Worm (Caenorhabditis elegans): ENCODE results near the gene C39E9.12.
A peak's percentile ranks its signal among the peaks of the same experiment; 100 is the strongest.

C39E9.12 gene

DNA sequence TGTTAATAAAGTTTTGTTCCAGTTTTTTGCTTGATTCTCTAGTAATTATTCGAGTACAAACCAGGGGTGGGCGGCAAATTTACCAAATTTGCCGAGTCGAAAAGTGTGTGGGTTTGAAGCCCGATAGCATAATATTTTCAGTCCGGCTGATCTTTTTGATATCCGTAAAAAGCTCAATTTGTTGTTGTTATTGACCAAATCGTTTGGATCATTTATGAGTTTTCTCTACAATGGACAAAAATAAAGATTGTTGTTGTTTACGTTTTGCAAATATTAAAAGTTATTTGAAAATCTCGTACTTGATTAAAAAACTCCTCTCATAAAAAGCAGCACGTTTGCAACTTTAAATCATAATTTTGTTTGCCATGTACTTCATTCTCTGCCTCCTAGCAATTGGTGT lies 37.8 kb upstream of the C39E9.12 start, which contains the start of gene scl-1:
scl-1 (plus strand) TSS at position 301 of the 400 bp plus-strand sequence.
- TF ChIP-seq pax-3 (tag; optimal IDR thresholded peaks at IDR 0.05), result no peak
- no peak for TF ChIP-seq aly-2 (tag; optimal IDR thresholded peaks at IDR 0.05)
- TF ChIP-seq lin-15B (tag; optimal IDR thresholded peaks at IDR 0.05), result no peak
- TF ChIP-seq snu-23 (GFP tag; optimal IDR thresholded peaks at IDR 0.05), result no peak
- no peak for TF ChIP-seq C34B4.2 (tag; optimal IDR thresholded peaks at IDR 0.05)
- no peak for TF ChIP-seq nhr-19 (GFP tag; conservative IDR thresholded peaks at IDR 0.05)
- no peak for TF ChIP-seq dsc-1 (tag; optimal IDR thresholded peaks at IDR 0.05)
- TF ChIP-seq nhr-47 (tag; optimal IDR thresholded peaks at IDR 0.05), result no peak
- no peak for TF ChIP-seq jun-1 (tag; optimal IDR thresholded peaks at IDR 0.05)
- no peak for TF ChIP-seq dpl-1 (GFP tag; optimal IDR thresholded peaks at IDR 0.05)

DNA sequence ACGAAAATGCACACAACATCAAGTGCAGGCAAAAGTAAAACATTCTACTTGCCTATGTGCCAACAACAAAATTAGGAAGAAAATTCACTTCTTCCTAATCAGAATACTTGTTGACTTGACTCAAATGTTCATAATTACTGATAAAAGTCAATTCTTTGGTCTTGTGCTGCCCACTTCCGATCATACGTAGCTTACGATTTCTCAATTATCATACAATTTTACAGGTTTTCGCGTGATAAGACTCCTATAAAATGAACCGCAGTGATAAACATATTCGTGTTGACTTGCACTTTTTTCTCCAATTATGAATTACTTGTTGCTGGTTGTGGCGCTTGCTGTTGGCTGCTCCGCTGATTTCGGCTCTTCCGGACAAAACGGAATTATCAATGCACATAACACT lies 36.4 kb upstream of the C39E9.12 start, which contains the start of gene scl-2:
scl-2 (plus strand) TSS at position 293 of the 400 bp plus-strand sequence.
- TF ChIP-seq lin-14 (GFP tag; optimal IDR thresholded peaks at IDR 0.05) (no peak), tlp-1 (tag; optimal IDR thresholded peaks at IDR 0.05) (peak; percentile 68), elt-2 (tag; optimal IDR thresholded peaks at IDR 0.05) (peak; percentile 99), blmp-1 (tag; optimal IDR thresholded peaks at IDR 0.05) (no peak), lin-39 (tag; optimal IDR thresholded peaks at IDR 0.05) (no peak), ama-1 (optimal IDR thresholded peaks at IDR 0.05) (no peak), jun-1 (tag; optimal IDR thresholded peaks at IDR 0.05) (peak; percentile 80), aly-2 (tag; optimal IDR thresholded peaks at IDR 0.05) (no peak), egl-13 (tag; optimal IDR thresholded peaks at IDR 0.05) (no peak), efl-1 (optimal IDR thresholded peaks at IDR 0.05) (no peak), efl-1 (GFP tag; optimal IDR thresholded peaks at IDR 0.05 in 1 of 2) (peak in 1 of 2 experiments; percentile 35), lin-35 (GFP tag; optimal IDR thresholded peaks at IDR 0.05) (peak in 1 of 2 experiments; percentile 36), dsc-1 (tag; optimal IDR thresholded peaks at IDR 0.05) (no peak), mdl-1 (tag; optimal IDR thresholded peaks at IDR 0.05) (peak in 1 of 2 experiments; percentile 0)

DNA sequence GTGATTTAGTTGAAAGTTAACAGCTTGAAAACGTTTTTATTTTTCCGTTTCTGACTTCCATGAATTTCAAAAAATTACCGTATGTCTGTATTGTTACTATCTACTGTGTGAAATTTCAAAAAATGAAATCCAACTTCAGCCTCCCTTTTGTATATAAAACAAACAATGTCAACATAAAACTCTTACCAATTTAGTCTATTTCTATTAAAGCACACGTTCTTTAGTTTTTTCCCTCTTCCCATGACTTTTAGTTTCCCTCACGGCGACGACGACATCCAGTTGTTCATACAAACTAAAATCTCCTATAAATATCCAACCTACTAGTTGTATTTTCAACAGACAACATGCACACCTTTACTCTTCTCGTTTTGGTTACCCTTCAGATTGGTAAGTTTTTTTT lies 34.5 kb upstream of the C39E9.12 start, which contains the start of gene scl-3:
scl-3 (plus strand) TSS at position 301 of the 400 bp plus-strand sequence.
- TF ChIP-seq ceh-82 (tag; optimal IDR thresholded peaks at IDR 0.05), result no peak
- TF ChIP-seq ces-1 (GFP tag; optimal IDR thresholded peaks at IDR 0.05), result no peak
- TF ChIP-seq sup-37 (GFP tag; optimal IDR thresholded peaks at IDR 0.05), result no peak
- TF ChIP-seq hpl-2 (GFP tag; optimal IDR thresholded peaks at IDR 0.05), result no peak
- no peak for TF ChIP-seq nhr-85 (tag)
- TF ChIP-seq lin-13 (GFP tag; optimal IDR thresholded peaks at IDR 0.05), result no peak
- no peak for TF ChIP-seq F16B12.6 (tag; optimal IDR thresholded peaks at IDR 0.05)
- no peak for TF ChIP-seq zag-1 (tag; optimal IDR thresholded peaks at IDR 0.05)
- no peak for TF ChIP-seq sptf-1 (tag; optimal IDR thresholded peaks at IDR 0.05)
- no peak for TF ChIP-seq unc-62 (GFP tag; optimal IDR thresholded peaks at IDR 0.05)
- no peak for TF ChIP-seq sox-4 (tag; optimal IDR thresholded peaks at IDR 0.05)
- no peak for TF ChIP-seq grh-1 (GFP tag; IDR thresholded peaks at IDR 0.05)
- no peak for TF ChIP-seq pqm-1 (tag; optimal IDR thresholded peaks at IDR 0.05)
- TF ChIP-seq nhr-47 (tag; optimal IDR thresholded peaks at IDR 0.05), result no peak
- TF ChIP-seq aha-1 (tag; optimal IDR thresholded peaks at IDR 0.05), result no peak
- TF ChIP-seq egl-13 (tag; optimal IDR thresholded peaks at IDR 0.05), result no peak
- TF ChIP-seq nhr-12 (tag; optimal IDR thresholded peaks at IDR 0.05), result no peak
- no peak for TF ChIP-seq unc-86 (tag; optimal IDR thresholded peaks at IDR 0.05)
- no peak for TF ChIP-seq hlh-17 (GFP tag; optimal IDR thresholded peaks at IDR 0.05; ENCODE audit: borderline replicate concordance)

DNA sequence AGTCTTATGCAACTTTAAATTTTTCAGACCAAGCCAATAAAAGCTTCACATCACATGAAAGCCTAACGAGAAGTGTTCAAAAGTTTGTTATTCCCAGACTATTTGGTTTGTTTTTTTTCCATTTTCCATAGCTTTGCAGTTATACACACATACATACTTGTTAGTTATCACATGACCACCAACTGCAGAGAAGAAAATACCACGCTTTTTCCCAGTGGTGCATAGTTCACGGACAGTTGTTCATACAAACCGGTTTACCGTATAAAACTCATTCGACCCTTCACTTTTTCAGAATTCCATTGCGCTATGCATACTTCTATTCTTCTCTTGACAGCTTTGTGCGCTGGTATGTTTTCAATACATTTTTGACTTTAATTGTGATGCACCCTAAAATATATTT lies 30.1 kb upstream of the C39E9.12 start, which contains the start of gene scl-5:
scl-5 (plus strand) TSS at position 301 of the 400 bp plus-strand sequence.
- TF ChIP-seq ztf-4 (tag; optimal IDR thresholded peaks at IDR 0.05), result no peak
- TF ChIP-seq unc-86 (tag; optimal IDR thresholded peaks at IDR 0.05), result no peak
- TF ChIP-seq sox-4 (tag; optimal IDR thresholded peaks at IDR 0.05), result no peak
- TF ChIP-seq ceh-63 (GFP tag; optimal IDR thresholded peaks at IDR 0.05), result no peak
- TF ChIP-seq jun-1 (tag; optimal IDR thresholded peaks at IDR 0.05), result no peak
- TF ChIP-seq grh-1 (GFP tag; IDR thresholded peaks at IDR 0.05), result no peak

All from whole organism, L1 larva.